Worm (Caenorhabditis elegans): ENCODE results near the gene H10E21.5.

DNA sequence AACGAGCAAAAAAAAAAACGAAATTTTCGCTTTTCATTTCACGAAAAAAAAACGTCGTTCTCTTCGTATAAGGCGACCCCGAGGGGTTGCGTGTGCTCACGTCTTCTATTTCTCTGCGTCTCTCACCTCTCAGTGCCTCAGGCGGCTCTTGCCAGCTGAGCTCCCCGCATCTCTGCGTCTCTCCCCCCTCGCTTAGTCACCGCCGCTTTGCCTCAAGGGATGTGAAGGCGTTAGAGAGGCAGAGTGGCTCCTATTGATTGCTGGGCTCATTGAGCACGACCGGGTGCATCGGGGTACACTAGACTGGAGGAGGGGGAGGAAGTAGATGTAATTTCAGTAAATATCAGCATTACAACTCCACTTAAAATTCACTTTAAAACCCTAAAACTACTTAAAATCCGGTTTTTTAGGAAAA, 1.8 kb upstream of the H10E21.5 start:
- no peak for TF ChIP-seq flt-1 (GFP tag; IDR thresholded peaks at IDR 0.05)
- TF ChIP-seq ets-7 (tag; optimal IDR thresholded peaks at IDR 0.05): no peak
- TF ChIP-seq ceh-13 (GFP tag; optimal IDR thresholded peaks at IDR 0.05): no peak
- no peak for TF ChIP-seq tra-4 (tag; optimal IDR thresholded peaks at IDR 0.05)
- TF ChIP-seq hmbx-1 (tag; optimal IDR thresholded peaks at IDR 0.05): no peak
- no peak for TF ChIP-seq ceh-36 (tag; optimal IDR thresholded peaks at IDR 0.05)
- no peak for TF ChIP-seq aly-1 (tag; optimal IDR thresholded peaks at IDR 0.05)
- no peak for TF ChIP-seq sea-1 (GFP tag; conservative IDR thresholded peaks at IDR 0.05)
- no peak for TF ChIP-seq B0310.2 (tag; optimal IDR thresholded peaks at IDR 0.05)
- TF ChIP-seq tbx-11 (GFP tag; IDR thresholded peaks at IDR 0.05): no peak
- TF ChIP-seq ama-1 (optimal IDR thresholded peaks at IDR 0.05): no peak
- TF ChIP-seq pes-1 (GFP tag; IDR thresholded peaks at IDR 0.05): no peak

Data from whole organism, early embryonic.